Fruit fly (Drosophila melanogaster) whole organism, wandering third instar larva: ENCODE results near the gene ph-d.

Source experiments
- Abd-B ChIP-seq: fragments of >200 bp; optimal IDR thresholded peaks from 2 replicates; lab custom pipeline; 2017; ENCODE audit warnings: missing biosample characterization, missing genetic modification characterization
- CG32264 ChIP-seq: fragments of 200-800 bp; sonication (Bioruptor generic); optimal IDR thresholded peaks from 2 replicates; lab custom pipeline; 2016; ENCODE audit warnings: missing biosample characterization, missing genetic modification characterization
- CG9705 ChIP-seq: fragments of 200-800 bp; sonication (Bioruptor generic); optimal IDR thresholded peaks from 2 replicates; lab custom pipeline; 2018; ENCODE audit warnings: missing biosample characterization, mild to moderate bottlenecking, missing genetic modification characterization
- CrebA ChIP-seq: fragments of 200-800 bp; sonication (Bioruptor generic); optimal IDR thresholded peaks from 2 replicates; lab custom pipeline; 2016; ENCODE audit warnings: missing biosample characterization, mild to moderate bottlenecking, missing genetic modification characterization, borderline replicate concordance
- Dfd ChIP-seq: fragments of >200 bp; optimal IDR thresholded peaks from 2 replicates; lab custom pipeline; 2017; ENCODE audit warnings: missing biosample characterization, missing genetic modification characterization
- Dif ChIP-seq: fragments of 200-275, 200-300 bp; sonication (Bioruptor generic); optimal IDR thresholded peaks from 2 replicates; lab custom pipeline; 2018; ENCODE audit warnings: missing biosample characterization, missing genetic modification characterization; ENCODE audit not compliant: partially characterized antibody
- GATAd ChIP-seq: sonication (Bioruptor generic); optimal IDR thresholded peaks from 2 replicates; lab custom pipeline; 2016; ENCODE audit warnings: missing biosample characterization, missing genetic modification characterization
- HLH106 ChIP-seq: fragments of 200-800 bp; optimal IDR thresholded peaks from 3 replicates; lab custom pipeline; 2019; ENCODE audit warnings: missing biosample characterization, mild to moderate bottlenecking, missing genetic modification characterization, moderate library complexity
- Hnf4 ChIP-seq: fragments of 200-800 bp; sonication (Bioruptor generic); optimal IDR thresholded peaks from 2 replicates; lab custom pipeline; 2016; ENCODE audit warnings: missing biosample characterization, mild to moderate bottlenecking, missing genetic modification characterization
- Hr78 ChIP-seq: fragments of >200 bp; optimal IDR thresholded peaks from 2 replicates; lab custom pipeline; 2017; ENCODE audit warnings: missing biosample characterization, missing genetic modification characterization
- Hr83 ChIP-seq: fragments of 200-300 bp; sonication (Bioruptor generic); optimal IDR thresholded peaks from 2 replicates; lab custom pipeline; 2016; ENCODE audit warnings: missing biosample characterization, mild to moderate bottlenecking, missing genetic modification characterization, moderate library complexity; ENCODE audit not compliant: poor library complexity, severe bottlenecking
- Jra ChIP-seq: sonication (Bioruptor generic); optimal IDR thresholded peaks from 2 replicates; lab custom pipeline; 2016; ENCODE audit warnings: missing biosample characterization, missing genetic modification characterization
- Mio ChIP-seq: sonication (Bioruptor generic); optimal IDR thresholded peaks from 2 replicates; lab custom pipeline; 2016; ENCODE audit warnings: missing biosample characterization, missing genetic modification characterization
- Myc ChIP-seq: fragments of >200 bp; optimal IDR thresholded peaks from 2 replicates; lab custom pipeline; 2017
- N ChIP-seq: fragments of >200 bp; optimal IDR thresholded peaks from 2 replicates; lab custom pipeline; 2018; ENCODE audit warnings: missing biosample characterization, missing external identifiers, missing genetic modification characterization
- OdsH ChIP-seq: fragments of 200-800 bp; sonication (Bioruptor generic); optimal IDR thresholded peaks from 2 replicates; lab custom pipeline; 2016; ENCODE audit warnings: missing biosample characterization, mild to moderate bottlenecking, missing genetic modification characterization
- Rel ChIP-seq, 2 experiments: fragments of 200-800 bp; sonication (Bioruptor generic) in 1 of 2; optimal IDR thresholded peaks; 2 replicates in 1 of 2; 3 replicates in 1 of 2; lab custom pipeline; 2016 to 2019; ENCODE audit warnings: mild to moderate bottlenecking in 2 of 2, missing biosample characterization in 2 of 2, missing genetic modification characterization in 2 of 2, moderate library complexity in 1 of 2
- Sp1 ChIP-seq: fragments of 200-800 bp; sonication (Bioruptor generic); optimal IDR thresholded peaks from 3 replicates; lab custom pipeline; 2019; ENCODE audit warnings: missing biosample characterization, mild to moderate bottlenecking, missing genetic modification characterization, moderate library complexity
- Vsx2 ChIP-seq: fragments of 200-300, 225-300 bp; sonication (Bioruptor generic); optimal IDR thresholded peaks from 2 replicates; lab custom pipeline; 2018; ENCODE audit warnings: missing biosample characterization, missing genetic modification characterization; ENCODE audit not compliant: partially characterized antibody
- br ChIP-seq: fragments of 200-800 bp; sonication (Bioruptor generic); optimal IDR thresholded peaks from 2 replicates; lab custom pipeline; 2016; ENCODE audit warnings: missing biosample characterization, missing genetic modification characterization
- brk ChIP-seq: fragments of 200-800 bp; sonication (Bioruptor generic); optimal IDR thresholded peaks from 2 replicates; lab custom pipeline; 2016; ENCODE audit warnings: missing biosample characterization, mild to moderate bottlenecking, missing genetic modification characterization
- dl ChIP-seq, 2 experiments: fragments of 175-275, 200-275 bp in 1 of 2; fragments of 200-275 bp in 1 of 2; sonication (Bioruptor generic); optimal IDR thresholded peaks; lab custom pipeline; 2018; ENCODE audit warnings: mild to moderate bottlenecking in 2 of 2, missing biosample characterization in 2 of 2, missing genetic modification characterization in 2 of 2, moderate library complexity in 2 of 2; ENCODE audit not compliant: partially characterized antibody in 2 of 2, insufficient read depth in 1 of 2
- dmrt93B ChIP-seq: fragments of 200-800 bp; sonication (Bioruptor generic); optimal IDR thresholded peaks from 2 replicates; lab custom pipeline; 2018; ENCODE audit warnings: missing biosample characterization, mild to moderate bottlenecking, missing genetic modification characterization
- dsf ChIP-seq: sonication (Bioruptor generic); optimal IDR thresholded peaks from 2 replicates; lab custom pipeline; 2016; ENCODE audit warnings: missing biosample characterization, missing genetic modification characterization, borderline replicate concordance
- ey ChIP-seq: fragments of 200-800 bp; sonication (Bioruptor generic); optimal IDR thresholded peaks from 2 replicates; lab custom pipeline; 2016; ENCODE audit warnings: missing biosample characterization, missing genetic modification characterization
- foxo ChIP-seq, 2 experiments: fragments of 200-800 bp; sonication (Bioruptor generic); optimal IDR thresholded peaks; 2 replicates in 1 of 2; 3 replicates in 1 of 2; lab custom pipeline; 2016 to 2017; ENCODE audit warnings: missing biosample characterization in 2 of 2, missing genetic modification characterization in 2 of 2
- fru ChIP-seq: fragments of 200-800 bp; sonication (Bioruptor generic); optimal IDR thresholded peaks from 3 replicates; lab custom pipeline; 2016; ENCODE audit warnings: missing biosample characterization, mild to moderate bottlenecking, missing genetic modification characterization
- h ChIP-seq: fragments of 200-800 bp; sonication (Bioruptor generic); optimal IDR thresholded peaks from 3 replicates; lab custom pipeline; 2016; ENCODE audit warnings: missing biosample characterization, mild to moderate bottlenecking, missing genetic modification characterization
- jim ChIP-seq: fragments of 175-275, 200-325 bp; sonication (Bioruptor generic); optimal IDR thresholded peaks from 2 replicates; lab custom pipeline; 2016; ENCODE audit warnings: missing biosample characterization, mild to moderate bottlenecking, missing genetic modification characterization
- lola ChIP-seq: fragments of >200 bp; optimal IDR thresholded peaks from 2 replicates; lab custom pipeline; 2017; ENCODE audit warnings: missing biosample characterization, missing genetic modification characterization
- pan ChIP-seq: fragments of >200 bp; optimal IDR thresholded peaks from 2 replicates; lab custom pipeline; 2017
- psq ChIP-seq: fragments of 200-800 bp; sonication (Bioruptor generic); optimal IDR thresholded peaks from 3 replicates; lab custom pipeline; 2017; ENCODE audit warnings: missing biosample characterization, mild to moderate bottlenecking, missing genetic modification characterization, moderate library complexity
- rgr ChIP-seq: fragments of 200-800 bp; sonication (Bioruptor generic); optimal IDR thresholded peaks from 3 replicates; lab custom pipeline; 2016; ENCODE audit warnings: missing biosample characterization, mild to moderate bottlenecking, missing genetic modification characterization
- sage ChIP-seq: fragments of 200-800 bp; sonication (Bioruptor generic); optimal IDR thresholded peaks from 2 replicates; lab custom pipeline; 2016; ENCODE audit warnings: missing biosample characterization, mild to moderate bottlenecking, missing genetic modification characterization
- sv ChIP-seq: fragments of 200-800 bp; sonication (Bioruptor generic); optimal IDR thresholded peaks from 3 replicates; lab custom pipeline; 2016; ENCODE audit warnings: missing biosample characterization, missing genetic modification characterization
- tai ChIP-seq: sonication (Bioruptor generic); optimal IDR thresholded peaks from 2 replicates; lab custom pipeline; 2016; ENCODE audit warnings: missing biosample characterization, missing genetic modification characterization
- usp ChIP-seq: fragments of >200 bp; optimal IDR thresholded peaks from 2 replicates; lab custom pipeline; 2017; ENCODE audit warnings: missing biosample characterization, missing genetic modification characterization
- woc ChIP-seq: sonication (Bioruptor generic); optimal IDR thresholded peaks from 2 replicates; lab custom pipeline; 2016; ENCODE audit warnings: missing biosample characterization, mild to moderate bottlenecking, missing genetic modification characterization

The ph-d gene

dm6 chrX:2134226-2134880 lies 11.3 kb upstream of the ph-d start:
- TF ChIP-seq sage (GFP tag; lab: Kevin White, UChicago) (peak; percentile 87), h (GFP tag; lab: Kevin White, UChicago) (peak; percentile 91), brk (GFP tag; lab: Kevin White, UChicago) (peak; percentile 49), dsf (peak; percentile 46), psq (GFP tag; lab: Kevin White, UChicago) (peak; percentile 62), lola (GFP tag; lab: Kevin White, UChicago) (no peak), GATAd (peak; percentile 44), sv (GFP tag; lab: Kevin White, UChicago) (peak; percentile 4), fru (GFP tag; lab: Kevin White, UChicago) (peak; percentile 93), dmrt93B (peak; percentile 75), Hr78 (GFP tag; lab: Kevin White, UChicago) (no peak), CG32264 (GFP tag; lab: Kevin White, UChicago) (peak; percentile 70), ey (GFP tag; lab: Kevin White, UChicago) (peak; percentile 88), Jra (peak; percentile 15), CrebA (no peak), Sp1 (GFP tag; lab: Kevin White, UChicago) (peak; percentile 91), Dif (GFP tag; lab: Kevin White, UChicago) (no peak), HLH106 (tag; lab: Kevin White, UChicago) (peak; percentile 91), tai (GFP tag; lab: Kevin White, UChicago) (peak; percentile 71), Rel (GFP tag; optimal IDR thresholded peaks at IDR 0.05; lab: Kevin White, UChicago) (peak; percentile 36), Rel (tag; optimal IDR thresholded peaks at IDR 0.05; lab: Kevin White, UChicago) (peak; percentile 9), Dfd (GFP tag; lab: Kevin White, UChicago) (no peak), usp (GFP tag; lab: Kevin White, UChicago) (no peak), foxo (GFP tag; optimal IDR thresholded peaks at IDR 0.05; lab: Kevin White, UChicago) (peak; percentile 15 to 92), Abd-B (GFP tag; lab: Kevin White, UChicago) (no peak), Mio (GFP tag; lab: Kevin White, UChicago) (peak; percentile 38), jim (GFP tag; lab: Kevin White, UChicago) (no peak), Myc (lab: Kevin White, UChicago) (no peak), woc (GFP tag; lab: Kevin White, UChicago) (peak; percentile 84), dl (GFP tag; optimal IDR thresholded peaks at IDR 0.05; lab: Kevin White, UChicago; ENCODE audit: insufficient read depth in 1 of 2, partially characterized antibody in 2 of 2) (no peak), pan (lab: Kevin White, UChicago) (no peak), CG9705 (peak; percentile 72), N (no peak), Vsx2 (GFP tag; lab: Kevin White, UChicago) (no peak), Hr83 (GFP tag; lab: Kevin White, UChicago) (no peak), br (peak; percentile 92), OdsH (GFP tag; lab: Kevin White, UChicago) (peak; percentile 87), Hnf4 (GFP tag; lab: Kevin White, UChicago) (peak; percentile 89), rgr (GFP tag; lab: Kevin White, UChicago) (peak; percentile 90)
- TF ChIP-seq, all 38 proteins: peak for 24

- no peak for TF ChIP-seq Vsx2 (GFP tag; lab: Kevin White, UChicago)
- no peak for TF ChIP-seq Rel (GFP tag; optimal IDR thresholded peaks at IDR 0.05; lab: Kevin White, UChicago)
- TF ChIP-seq Rel (tag; optimal IDR thresholded peaks at IDR 0.05; lab: Kevin White, UChicago) = peak; percentile 10
- TF ChIP-seq OdsH (GFP tag; lab: Kevin White, UChicago) = no peak
- TF ChIP-seq foxo (GFP tag; optimal IDR thresholded peaks at IDR 0.05; lab: Kevin White, UChicago) = peak in 1 of 2 experiments; percentile 4
- TF ChIP-seq Myc (lab: Kevin White, UChicago) = no peak
- no peak for TF ChIP-seq Dfd (GFP tag; lab: Kevin White, UChicago)
- no peak for TF ChIP-seq fru (GFP tag; lab: Kevin White, UChicago)
- TF ChIP-seq GATAd = no peak
- TF ChIP-seq CG32264 (GFP tag; lab: Kevin White, UChicago) = no peak
- TF ChIP-seq dsf = no peak
Observed at dm6 chrX:2125527-2126088, 2.5 kb upstream of the ph-d start.
